Worm (Caenorhabditis elegans) whole organism, L4 larva: Measurements from ENCODE around the gene nhr-269.

ENCODE experiments used
- F26F4.8 ChIP-seq: fragments of 200-800 bp; sonication (Bioruptor generic); conservative IDR thresholded peaks from 2 replicates; pipeline ENCODE4 v1.3.6; 2022; ENCODE audit warnings: missing genetic modification characterization, missing compliant biosample characterization
- T20F7.1 ChIP-seq: fragments of 200-800 bp; sonication (Bioruptor generic); optimal IDR thresholded peaks from 2 replicates; lab custom pipeline; 2018; ENCODE audit warnings: mild to moderate bottlenecking, missing genetic modification characterization, missing compliant biosample characterization
- T26A8.4 ChIP-seq: fragments of 200-800 bp; sonication (Bioruptor generic); IDR thresholded peaks from 2 replicates; pipeline ENCODE4 v1.3.6; 2022; ENCODE audit warnings: missing genetic modification characterization, missing compliant biosample characterization
- Y48G9A.11 ChIP-seq: fragments of 200-800 bp; sonication (Bioruptor generic); IDR thresholded peaks from 2 replicates; pipeline ENCODE4 v1.3.6; 2022; ENCODE audit warnings: missing genetic modification reagents, missing genetic modification characterization, missing compliant biosample characterization
- ZK546.5 ChIP-seq, 2 experiments: sonication (generic microtip); optimal IDR thresholded peaks; 2 replicates each; lab custom pipeline; 2017; ENCODE audit warnings: missing biosample characterization in 2 of 2, missing genetic modification characterization in 2 of 2
- aly-2 ChIP-seq: sonication (generic microtip); optimal IDR thresholded peaks from 2 replicates; lab custom pipeline; 2018; ENCODE audit warnings: missing biosample characterization, missing genetic modification characterization
- attf-4 ChIP-seq: sonication (generic microtip); optimal IDR thresholded peaks from 3 replicates; lab custom pipeline; 2017; ENCODE audit warnings: missing biosample characterization, missing genetic modification characterization
- ceh-62 ChIP-seq: sonication (generic microtip); optimal IDR thresholded peaks from 2 replicates; lab custom pipeline; 2017; ENCODE audit warnings: missing biosample characterization, missing genetic modification characterization
- ces-1 ChIP-seq: fragments of 150-350 bp; sonication (generic microtip); optimal IDR thresholded peaks from 4 replicates; lab custom pipeline; 2014; ENCODE audit warnings: missing biosample characterization, missing genetic modification reagents, missing genetic modification characterization
- ctbp-1 ChIP-seq: fragments of 200-800 bp; sonication (Bioruptor generic); IDR thresholded peaks from 2 replicates; pipeline ENCODE4 v1.3.6; 2022; ENCODE audit warnings: missing genetic modification reagents, missing genetic modification characterization, missing compliant biosample characterization
- daf-16 ChIP-seq, 3 experiments: sonication (generic microtip); optimal IDR thresholded peaks; 2 replicates each; lab custom pipeline; 2016 to 2017; ENCODE audit warnings: missing genetic modification characterization in 3 of 3, missing genetic modification reagents in 3 of 3, mild to moderate bottlenecking in 2 of 3, missing compliant biosample characterization in 2 of 3, missing biosample characterization in 1 of 3, moderate library complexity in 1 of 3
- daf-19 ChIP-seq: fragments of 200-800 bp; sonication (Bioruptor generic); conservative IDR thresholded peaks from 2 replicates; pipeline ENCODE4 v1.3.6; 2022; ENCODE audit warnings: missing genetic modification characterization, missing compliant biosample characterization
- dmd-9 ChIP-seq: fragments of 200-800 bp; sonication (Bioruptor generic); IDR thresholded peaks from 2 replicates; pipeline ENCODE4 v1.3.6; 2022; ENCODE audit warnings: missing genetic modification reagents, missing genetic modification characterization, missing compliant biosample characterization
- dpl-1 ChIP-seq: fragments of 150-350 bp; optimal IDR thresholded peaks from 2 replicates; lab custom pipeline; 2014; ENCODE audit warnings: missing biosample characterization, missing genetic modification reagents, missing genetic modification characterization
- duxl-1 ChIP-seq: sonication (generic microtip); optimal IDR thresholded peaks from 2 replicates; lab custom pipeline; 2016; ENCODE audit warnings: mild to moderate bottlenecking, missing genetic modification characterization, moderate library complexity, missing compliant biosample characterization; ENCODE audit not compliant: poor library complexity
- gei-8 ChIP-seq: fragments of 200-800 bp; sonication (Bioruptor generic); optimal IDR thresholded peaks from 2 replicates; lab custom pipeline; 2018; ENCODE audit warnings: mild to moderate bottlenecking, missing genetic modification characterization, missing compliant biosample characterization
- hif-1 ChIP-seq, 2 experiments: sonication (generic microtip); optimal IDR thresholded peaks; 2 replicates each; lab custom pipeline; 2016 to 2017; ENCODE audit warnings: missing compliant biosample characterization in 2 of 2, missing genetic modification characterization in 2 of 2, missing genetic modification reagents in 2 of 2, missing genotype in 2 of 2, mild to moderate bottlenecking in 1 of 2
- hmg-1.1 ChIP-seq: fragments of 200-800 bp; sonication (Bioruptor generic); IDR thresholded peaks from 2 replicates; pipeline ENCODE4 v1.3.6; 2022; ENCODE audit warnings: missing genetic modification reagents, missing genetic modification characterization, missing compliant biosample characterization
- lin-1 ChIP-seq: fragments of 200-800 bp; sonication (Bioruptor generic); IDR thresholded peaks from 2 replicates; pipeline ENCODE4 v1.3.6; 2022; ENCODE audit warnings: missing genetic modification reagents, missing genetic modification characterization, missing compliant biosample characterization
- lin-13 ChIP-seq: fragments of 150-350 bp; optimal IDR thresholded peaks from 2 replicates; lab custom pipeline; 2014; ENCODE audit warnings: missing biosample characterization, missing genetic modification reagents, missing genetic modification characterization
- lin-38 ChIP-seq: fragments of 200-800 bp; sonication (Bioruptor generic); IDR thresholded peaks from 2 replicates; pipeline ENCODE4 v1.3.6; 2022; ENCODE audit warnings: missing genetic modification reagents, missing genetic modification characterization, missing compliant biosample characterization
- lin-39 ChIP-seq: fragments of 150-350 bp; optimal IDR thresholded peaks from 2 replicates; lab custom pipeline; 2014; ENCODE audit warnings: missing biosample characterization, missing genetic modification reagents, missing genetic modification characterization
- madf-5 ChIP-seq, 2 experiments: fragments of 200-800 bp; sonication (Bioruptor generic); IDR thresholded peaks; 2 replicates each; pipeline ENCODE4 v1.3.6; 2022; ENCODE audit warnings: missing compliant biosample characterization in 2 of 2, missing genetic modification characterization in 2 of 2
- mep-1 ChIP-seq: fragments of 150-350 bp; sonication (generic microtip); optimal IDR thresholded peaks from 3 replicates; lab custom pipeline; 2014; ENCODE audit warnings: missing biosample characterization, missing genetic modification characterization
- mxl-2 ChIP-seq: fragments of 200-800 bp; sonication (Bioruptor generic); conservative IDR thresholded peaks from 2 replicates; pipeline ENCODE4 v1.3.6; 2022; ENCODE audit warnings: missing genetic modification reagents, missing genetic modification characterization, missing compliant biosample characterization
- mxl-3 ChIP-seq: fragments of 200-800 bp; sonication (Bioruptor generic); optimal IDR thresholded peaks from 2 replicates; lab custom pipeline; 2018; ENCODE audit warnings: mild to moderate bottlenecking, missing genetic modification characterization, missing compliant biosample characterization
- nhr-102 ChIP-seq: sonication (generic microtip); optimal IDR thresholded peaks from 2 replicates; lab custom pipeline; 2016; ENCODE audit warnings: mild to moderate bottlenecking, missing genetic modification characterization, moderate library complexity, missing compliant biosample characterization
- nhr-28 ChIP-seq: fragments of 150-350 bp; optimal IDR thresholded peaks from 2 replicates; lab custom pipeline; 2014; ENCODE audit warnings: missing biosample characterization, missing genetic modification characterization
- nhr-42 ChIP-seq: fragments of 200-800 bp; sonication (Bioruptor generic); IDR thresholded peaks from 2 replicates; pipeline ENCODE4 v1.3.6; 2022; ENCODE audit warnings: missing genetic modification characterization, missing compliant biosample characterization
- nhr-48 ChIP-seq: sonication (generic microtip); optimal IDR thresholded peaks from 2 replicates; lab custom pipeline; 2016; ENCODE audit warnings: mild to moderate bottlenecking, missing genetic modification characterization, missing compliant biosample characterization
- nhr-6 ChIP-seq: fragments of 150-350 bp; optimal IDR thresholded peaks from 2 replicates; lab custom pipeline; 2014; ENCODE audit warnings: missing biosample characterization, missing genetic modification characterization
- sdz-12 ChIP-seq: fragments of 200-800 bp; sonication (Bioruptor generic); optimal IDR thresholded peaks from 2 replicates; lab custom pipeline; 2018; ENCODE audit warnings: mild to moderate bottlenecking, missing genetic modification characterization, missing compliant biosample characterization
- spr-3 ChIP-seq: fragments of 200-800 bp; sonication (Bioruptor generic); optimal IDR thresholded peaks from 2 replicates; lab custom pipeline; 2018; ENCODE audit warnings: mild to moderate bottlenecking, missing genetic modification characterization, missing compliant biosample characterization

nhr-269 gene

ce11 chrV:15406928-15407327, 37.3 kb upstream of the nhr-269 start, which contains the start of gene srh-257:
Gene srh-257, plus strand, starts transcription at chrV:15407228.
- TF ChIP-seq mep-1 (no peak), aly-2 (tag; lab: Kevin White, UChicago) (no peak), dpl-1 (GFP tag; lab: Kevin White, UChicago) (no peak), Y48G9A.11 (GFP tag; lab: Robert Waterston, UW) (no peak), hif-1 (tag; optimal IDR thresholded peaks at IDR 0.05; lab: Kevin White, UChicago) (no peak), ctbp-1 (GFP tag; lab: Robert Waterston, UW) (no peak), ceh-62 (tag; lab: Kevin White, UChicago) (no peak), nhr-48 (tag; lab: Kevin White, UChicago) (no peak), T20F7.1 (GFP tag; lab: Kevin White, UChicago) (no peak), dmd-9 (GFP tag; lab: Robert Waterston, UW) (no peak), nhr-28 (no peak), gei-8 (GFP tag; lab: Kevin White, UChicago) (no peak), lin-13 (GFP tag; lab: Kevin White, UChicago) (no peak), daf-16 (GFP tag; optimal IDR thresholded peaks at IDR 0.05; lab: Kevin White, UChicago) (no peak), daf-16 (tag; optimal IDR thresholded peaks at IDR 0.05; lab: Kevin White, UChicago) (no peak), hmg-1.1 (GFP tag; lab: Robert Waterston, UW) (no peak), nhr-42 (GFP tag; lab: Robert Waterston, UW) (no peak), nhr-102 (tag; lab: Kevin White, UChicago) (no peak), ZK546.5 (tag; optimal IDR thresholded peaks at IDR 0.05; lab: Kevin White, UChicago) (no peak)

ce11 chrV:15404859-15405258, 35.3 kb upstream of the nhr-269 start, which contains the start of gene srh-258:
Gene srh-258, plus strand, starts transcription at chrV:15405159.
- TF ChIP-seq sdz-12 (GFP tag; lab: Kevin White, UChicago) (no peak), duxl-1 (no peak), spr-3 (GFP tag; lab: Kevin White, UChicago) (no peak)
- TF ChIP-seq, all 104 proteins: peak for 0

ce11 chrV:15401856-15402314, 32.3 kb upstream of the nhr-269 start, which contains the start of gene fbxa-135:
Gene fbxa-135, plus strand, starts transcription at chrV:15402264.
- TF ChIP-seq daf-16 (GFP tag; optimal IDR thresholded peaks at IDR 0.05; lab: Kevin White, UChicago) (no peak), daf-16 (tag; optimal IDR thresholded peaks at IDR 0.05; lab: Kevin White, UChicago) (peak; percentile 93), F26F4.8 (GFP tag; lab: Robert Waterston, UW) (no peak)

ce11 chrV:15399691-15400377, 30.2 kb upstream of the nhr-269 start, which contains the start of the genes T06E6.15 and sri-7:
Gene T06E6.15, minus strand, starts transcription at chrV:15399791.
Gene sri-7, plus strand, starts transcription at chrV:15400327.
- no peak for TF ChIP-seq sdz-12 (GFP tag; lab: Kevin White, UChicago)
- no peak for TF ChIP-seq lin-1
- TF ChIP-seq attf-4 (tag; lab: Kevin White, UChicago): no peak
- no peak for TF ChIP-seq mxl-2
- no peak for TF ChIP-seq lin-39 (tag; lab: Kevin White, UChicago)
- TF ChIP-seq hmg-1.1 (GFP tag; lab: Robert Waterston, UW): no peak
- TF ChIP-seq ces-1 (GFP tag; lab: Kevin White, UChicago): no peak
- TF ChIP-seq nhr-6 (tag; lab: Kevin White, UChicago): no peak
- no peak for TF ChIP-seq lin-38 (GFP tag; lab: Robert Waterston, UW)
- TF ChIP-seq daf-19 (GFP tag; lab: Robert Waterston, UW): no peak
- TF ChIP-seq T26A8.4 (GFP tag; lab: Robert Waterston, UW): no peak
- no peak for TF ChIP-seq madf-5 (GFP tag; IDR thresholded peaks at IDR 0.05; lab: Robert Waterston, UW)
- TF ChIP-seq mxl-3: no peak
